Worm (Caenorhabditis elegans): Measurements from ENCODE around the gene F56B3.11.

ce11 chrIV:762016-762459, 34.3 kb downstream of the F56B3.11 start:
- no peak for TF ChIP-seq ztf-23 (GFP tag; IDR thresholded peaks at IDR 0.05)
- TF ChIP-seq cog-1 (tag; optimal IDR thresholded peaks at IDR 0.05), result no peak
